Worm (Caenorhabditis elegans) whole organism, L3 larva: ENCODE measurements around the gene ubxn-5.
A peak's percentile ranks its signal among the peaks of the same experiment; 100 is the strongest.

Experiments used
- ZK546.5 ChIP-seq: sonication (generic microtip); optimal IDR thresholded peaks from 2 replicates; lab custom pipeline; 2017; ENCODE audit warnings: missing biosample characterization, missing genetic modification characterization
- aly-2 ChIP-seq: fragments of 150-350 bp; optimal IDR thresholded peaks from 2 replicates; lab custom pipeline; 2014; ENCODE audit warnings: missing biosample characterization, missing genetic modification characterization
- ama-1 ChIP-seq: fragments of 150-350 bp; optimal IDR thresholded peaks from 2 replicates; lab custom pipeline; 2018
- ceh-16 ChIP-seq: sonication (generic microtip); optimal IDR thresholded peaks from 2 replicates; lab custom pipeline; 2017; ENCODE audit warnings: missing biosample characterization, missing genetic modification characterization
- ceh-28 ChIP-seq: fragments of 150-350 bp; optimal IDR thresholded peaks from 2 replicates; lab custom pipeline; 2014; ENCODE audit warnings: missing biosample characterization, missing genetic modification reagents, missing genetic modification characterization
- ceh-82 ChIP-seq: fragments of 150-350 bp; optimal IDR thresholded peaks from 2 replicates; lab custom pipeline; 2014; ENCODE audit warnings: missing biosample characterization, missing genetic modification characterization
- ceh-9 ChIP-seq: sonication (generic microtip); optimal IDR thresholded peaks from 2 replicates; lab custom pipeline; 2018; ENCODE audit warnings: missing biosample characterization, missing genetic modification characterization
- daf-12 ChIP-seq: fragments of 150-350 bp; optimal IDR thresholded peaks from 2 replicates; lab custom pipeline; 2014; ENCODE audit warnings: missing biosample characterization, missing genetic modification reagents, missing genetic modification characterization
- egl-27 ChIP-seq: sonication (generic microtip); optimal IDR thresholded peaks from 4 replicates; lab custom pipeline; 2017; ENCODE audit warnings: missing biosample characterization, missing genetic modification reagents, missing genetic modification characterization
- egl-5 ChIP-seq: fragments of 150-350 bp; optimal IDR thresholded peaks from 2 replicates; lab custom pipeline; 2017; ENCODE audit warnings: missing biosample characterization, missing genetic modification reagents, missing genetic modification characterization, inconsistent platforms
- elt-1 ChIP-seq: fragments of 150-350 bp; optimal IDR thresholded peaks from 2 replicates; lab custom pipeline; 2014; ENCODE audit warnings: missing biosample characterization, missing genetic modification characterization
- elt-2 ChIP-seq: sonication (generic microtip); optimal IDR thresholded peaks from 2 replicates; lab custom pipeline; 2016; ENCODE audit warnings: missing genetic modification reagents, mild to moderate bottlenecking, missing genetic modification characterization, missing compliant biosample characterization
- elt-3 ChIP-seq, 3 experiments: fragments of 150-350 bp in 1 of 3; sonication (generic microtip) in 2 of 3; optimal IDR thresholded peaks; 2 replicates in 2 of 3; 4 replicates in 1 of 3; lab custom pipeline; 2014 to 2017; ENCODE audit warnings: missing biosample characterization in 3 of 3, missing genetic modification characterization in 3 of 3
- eor-1 ChIP-seq, 2 experiments: fragments of 150-350 bp; optimal IDR thresholded peaks; 2 replicates each; lab custom pipeline; 2014 to 2018; ENCODE audit warnings: missing biosample characterization in 2 of 2, missing genetic modification characterization in 2 of 2
- fkh-2 ChIP-seq: fragments of 150-350 bp; optimal IDR thresholded peaks from 2 replicates; lab custom pipeline; 2014; ENCODE audit warnings: missing biosample characterization, missing genetic modification reagents, missing genetic modification characterization
- fos-1 ChIP-seq: fragments of 150-350 bp; optimal IDR thresholded peaks from 2 replicates; lab custom pipeline; 2014; ENCODE audit warnings: missing biosample characterization, missing genetic modification characterization
- hmg-11 ChIP-seq: sonication (generic microtip); optimal IDR thresholded peaks from 2 replicates; lab custom pipeline; 2016; ENCODE audit warnings: missing genetic modification characterization, missing compliant biosample characterization
- jun-1 ChIP-seq: fragments of 150-350 bp; optimal IDR thresholded peaks from 2 replicates; lab custom pipeline; 2014; ENCODE audit warnings: missing biosample characterization, missing genetic modification reagents, missing genetic modification characterization
- lin-15B ChIP-seq: fragments of 150-350 bp; optimal IDR thresholded peaks from 2 replicates; lab custom pipeline; 2014; ENCODE audit warnings: missing biosample characterization, missing genetic modification characterization
- lin-39 ChIP-seq: fragments of 150-350 bp; optimal IDR thresholded peaks from 2 replicates; lab custom pipeline; 2018; ENCODE audit warnings: missing biosample characterization, missing genetic modification reagents, missing genetic modification characterization
- lsy-12 ChIP-seq: sonication (generic microtip); optimal IDR thresholded peaks from 2 replicates; lab custom pipeline; 2016; ENCODE audit warnings: mild to moderate bottlenecking, missing genetic modification characterization, missing compliant biosample characterization
- mdl-1 ChIP-seq: fragments of 150-350 bp; optimal IDR thresholded peaks from 2 replicates; lab custom pipeline; 2014; ENCODE audit warnings: missing biosample characterization, missing genetic modification characterization
- mml-1 ChIP-seq: fragments of 150-350 bp; sonication (generic microtip); optimal IDR thresholded peaks from 3 replicates; lab custom pipeline; 2014; ENCODE audit warnings: missing biosample characterization, missing genetic modification characterization
- nfya-1 ChIP-seq: sonication (generic microtip); optimal IDR thresholded peaks from 2 replicates; lab custom pipeline; 2017; ENCODE audit warnings: missing genetic modification characterization, mild to moderate bottlenecking, missing compliant biosample characterization, antibody characterized with exemption, moderate library complexity; ENCODE audit not compliant: insufficient read depth
- nhr-11 ChIP-seq: fragments of 150-350 bp; optimal IDR thresholded peaks from 2 replicates; lab custom pipeline; 2014; ENCODE audit warnings: missing biosample characterization, missing genetic modification characterization
- nhr-12 ChIP-seq: fragments of 150-350 bp; optimal IDR thresholded peaks from 2 replicates; lab custom pipeline; 2014; ENCODE audit warnings: missing biosample characterization, missing genetic modification characterization
- nhr-23 ChIP-seq: fragments of 150-350 bp; optimal IDR thresholded peaks from 2 replicates; lab custom pipeline; 2014; ENCODE audit warnings: missing biosample characterization, missing genetic modification reagents, missing genetic modification characterization
- nhr-237 ChIP-seq: fragments of 150-350 bp; optimal IDR thresholded peaks from 2 replicates; lab custom pipeline; 2014; ENCODE audit warnings: missing biosample characterization, missing genetic modification characterization
- nhr-25 ChIP-seq: sonication (generic microtip); optimal IDR thresholded peaks from 2 replicates; lab custom pipeline; 2017; ENCODE audit warnings: missing biosample characterization, missing genetic modification characterization
- nhr-28 ChIP-seq: fragments of 150-350 bp; optimal IDR thresholded peaks from 2 replicates; lab custom pipeline; 2014; ENCODE audit warnings: missing biosample characterization, missing genetic modification characterization
- nhr-67 ChIP-seq: fragments of 150-350 bp; optimal IDR thresholded peaks from 2 replicates; lab custom pipeline; 2014; ENCODE audit warnings: missing biosample characterization, missing genetic modification characterization
- nhr-76 ChIP-seq: fragments of 150-350 bp; sonication (generic microtip); optimal IDR thresholded peaks from 5 replicates; lab custom pipeline; 2014; ENCODE audit warnings: missing biosample characterization, missing genetic modification characterization
- pha-4 ChIP-seq: fragments of 150-350 bp; optimal IDR thresholded peaks from 2 replicates; lab custom pipeline; 2014; ENCODE audit warnings: missing biosample characterization, missing genetic modification reagents, missing genetic modification characterization
- pqm-1 ChIP-seq: fragments of 150-350 bp; optimal IDR thresholded peaks from 2 replicates; lab custom pipeline; 2017; ENCODE audit warnings: missing biosample characterization, missing genetic modification characterization, inconsistent platforms
- sea-2 ChIP-seq: fragments of 150-350 bp; sonication (generic microtip); optimal IDR thresholded peaks from 4 replicates; lab custom pipeline; 2014; ENCODE audit warnings: missing biosample characterization, missing genetic modification reagents, missing genetic modification characterization
- skn-1 ChIP-seq: fragments of 150-350 bp; optimal IDR thresholded peaks from 2 replicates; lab custom pipeline; 2014; ENCODE audit warnings: missing biosample characterization, missing genetic modification characterization
- snpc-4 ChIP-seq: fragments of 150-350 bp; optimal IDR thresholded peaks from 2 replicates; lab custom pipeline; 2014; ENCODE audit warnings: missing biosample characterization, missing genetic modification characterization
- tbx-2 ChIP-seq: sonication (generic microtip); optimal IDR thresholded peaks from 2 replicates; lab custom pipeline; 2016; ENCODE audit warnings: mild to moderate bottlenecking, missing genetic modification characterization, missing compliant biosample characterization
- unc-39 ChIP-seq: sonication (generic microtip); optimal IDR thresholded peaks from 4 replicates; lab custom pipeline; 2017; ENCODE audit warnings: missing biosample characterization, missing genetic modification characterization
- unc-62 ChIP-seq: fragments of 150-350 bp; sonication (generic microtip); optimal IDR thresholded peaks from 4 replicates; lab custom pipeline; 2014; ENCODE audit warnings: missing biosample characterization, missing genetic modification reagents, missing genetic modification characterization
- zag-1 ChIP-seq: fragments of 150-350 bp; optimal IDR thresholded peaks from 2 replicates; lab custom pipeline; 2014; ENCODE audit warnings: missing biosample characterization, missing genetic modification characterization
- ztf-11 ChIP-seq: fragments of 150-350 bp; optimal IDR thresholded peaks from 2 replicates; lab custom pipeline; 2014; ENCODE audit warnings: missing biosample characterization, missing genetic modification characterization
- ztf-4 ChIP-seq: fragments of 150-350 bp; optimal IDR thresholded peaks from 2 replicates; lab custom pipeline; 2014; ENCODE audit warnings: missing biosample characterization, missing genetic modification characterization

ubxn-5 gene

DNA sequence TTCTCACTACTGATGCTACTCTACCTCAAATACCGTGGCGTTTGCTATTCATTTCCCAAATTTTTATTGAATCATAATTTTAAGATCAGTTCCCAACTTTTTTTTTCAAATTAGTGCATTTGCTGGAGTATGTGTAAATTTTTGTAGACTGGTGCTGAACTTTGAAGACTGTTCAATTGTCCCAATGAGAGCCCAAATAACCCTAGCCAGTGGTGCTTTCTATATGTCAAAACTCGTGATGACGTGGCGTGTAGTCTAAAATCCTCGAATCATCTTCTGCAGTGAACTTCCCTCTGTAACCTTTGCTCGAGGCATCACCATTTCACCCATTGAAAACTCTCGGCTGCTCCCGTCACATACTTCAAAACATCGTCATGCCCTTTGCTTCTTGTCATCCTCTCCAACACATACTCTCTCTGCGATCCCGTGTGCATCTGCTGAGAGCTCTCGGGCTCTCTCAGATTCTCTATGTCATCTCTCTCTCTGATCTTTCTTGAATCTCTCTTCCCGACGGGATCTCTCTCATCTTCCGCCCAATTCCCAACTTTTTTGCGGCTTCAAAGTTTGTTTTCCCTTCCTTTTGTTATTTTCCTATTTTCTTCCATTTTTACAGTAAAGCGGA lies 29.8 kb downstream of the ubxn-5 start:
- TF ChIP-seq fos-1: no peak
- TF ChIP-seq pha-4 (tag; lab: Kevin White, UChicago): peak; percentile 35
- TF ChIP-seq nhr-76 (tag; lab: Kevin White, UChicago): no peak
- no peak for TF ChIP-seq elt-2
- peak; percentile 43 for TF ChIP-seq nhr-11 (tag; lab: Kevin White, UChicago)

ce11 chrII:10203765-10204164 lies 30.5 kb downstream of the ubxn-5 start:
- TF ChIP-seq mml-1 (no peak), ZK546.5 (tag; lab: Kevin White, UChicago) (no peak), tbx-2 (tag; lab: Kevin White, UChicago) (no peak), fkh-2 (tag; lab: Kevin White, UChicago) (no peak), nhr-25 (tag; lab: Kevin White, UChicago) (peak; percentile 40)

ce11 chrII:10203067-10203466 lies 31.2 kb downstream of the ubxn-5 start:
- TF ChIP-seq egl-5: peak; percentile 26
- peak; percentile 20 for TF ChIP-seq nfya-1 (tag; lab: Kevin White, UChicago)
- no peak for TF ChIP-seq ceh-82

DNA sequence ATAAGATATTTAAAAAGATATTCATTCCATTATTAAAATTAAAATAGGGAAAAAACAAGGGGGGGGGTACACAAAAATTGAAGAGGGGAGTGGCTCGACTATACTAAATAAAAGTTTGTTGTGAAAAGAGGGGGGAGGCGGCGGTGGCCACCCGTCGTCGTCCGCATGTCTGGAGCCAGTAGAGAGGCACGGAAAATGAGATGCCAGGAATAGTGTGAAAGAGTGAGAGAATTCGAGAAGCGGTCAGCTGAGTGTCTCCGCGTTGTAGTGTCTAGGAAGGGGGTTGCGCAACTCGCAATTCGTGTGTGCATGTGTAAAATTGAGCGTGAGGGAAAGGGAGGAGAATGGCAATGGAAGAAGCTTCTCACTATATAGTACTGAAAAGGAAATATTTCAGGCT lies 32.0 kb downstream of the ubxn-5 start:
- TF ChIP-seq nfya-1 (tag; lab: Kevin White, UChicago) (peak; percentile 68), mml-1 (no peak), snpc-4 (tag; lab: Kevin White, UChicago) (peak; percentile 32), pqm-1 (tag; lab: Kevin White, UChicago) (no peak), unc-39 (tag; lab: Kevin White, UChicago) (no peak), ceh-82 (no peak), nhr-11 (tag; lab: Kevin White, UChicago) (no peak), lin-15B (tag; lab: Kevin White, UChicago) (peak; percentile 25), unc-62 (GFP tag; lab: Kevin White, UChicago) (no peak), hmg-11 (tag; lab: Kevin White, UChicago) (peak; percentile 18), jun-1 (no peak)

DNA sequence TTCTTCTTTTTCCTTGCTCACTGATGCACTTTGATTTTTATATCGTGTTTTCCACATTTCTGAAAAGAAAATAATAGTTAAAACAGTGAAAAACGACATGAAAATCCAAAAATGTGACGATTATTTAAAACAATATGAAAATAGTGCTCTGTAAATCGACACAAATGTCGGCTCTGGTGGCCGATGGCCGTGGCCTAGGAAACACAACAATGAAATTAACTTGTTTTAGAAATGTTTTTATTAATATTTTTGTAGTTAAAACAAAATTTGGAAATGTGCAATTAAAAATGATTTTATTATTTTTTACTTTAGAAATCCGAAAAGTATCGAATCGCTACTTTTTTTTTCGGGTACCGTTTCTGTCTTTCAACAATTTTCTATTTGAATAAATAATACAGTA lies 33.5 kb downstream of the ubxn-5 start, which contains the start of gene arv-1:
TSS of gene arv-1 (minus strand) at position 65 of the 400 bp plus-strand sequence.
- peak; percentile 56 for TF ChIP-seq nfya-1 (tag; lab: Kevin White, UChicago)
- TF ChIP-seq jun-1: no peak
- TF ChIP-seq lsy-12 (tag; lab: Kevin White, UChicago): no peak
- TF ChIP-seq unc-39 (tag; lab: Kevin White, UChicago): no peak
- TF ChIP-seq tbx-2 (tag; lab: Kevin White, UChicago): no peak
- peak; percentile 55 for TF ChIP-seq pqm-1 (tag; lab: Kevin White, UChicago)
- no peak for TF ChIP-seq sea-2 (GFP tag; lab: Kevin White, UChicago)
- TF ChIP-seq egl-27 (tag; lab: Kevin White, UChicago): no peak
- TF ChIP-seq nhr-11 (tag; lab: Kevin White, UChicago): no peak
- TF ChIP-seq aly-2 (tag; lab: Kevin White, UChicago): no peak
- TF ChIP-seq nhr-23: peak; percentile 83
- TF ChIP-seq nhr-12 (tag; lab: Kevin White, UChicago): no peak
- no peak for TF ChIP-seq mml-1
- TF ChIP-seq daf-12 (tag; lab: Kevin White, UChicago): no peak
- TF ChIP-seq egl-5: no peak
- no peak for TF ChIP-seq nhr-237 (tag; lab: Kevin White, UChicago)
- peak; percentile 65 for TF ChIP-seq pha-4 (tag; lab: Kevin White, UChicago)
- TF ChIP-seq lin-15B (tag; lab: Kevin White, UChicago): peak; percentile 67
- TF ChIP-seq mdl-1: no peak
- no peak for TF ChIP-seq eor-1 (tag; optimal IDR thresholded peaks at IDR 0.05; lab: Kevin White, UChicago)
- no peak for TF ChIP-seq zag-1 (tag; lab: Kevin White, UChicago)
- TF ChIP-seq ceh-28 (tag; lab: Kevin White, UChicago): no peak
- peak; percentile 62 for TF ChIP-seq snpc-4 (tag; lab: Kevin White, UChicago)
- TF ChIP-seq nhr-67 (tag; lab: Kevin White, UChicago): no peak
- no peak for TF ChIP-seq ztf-4 (tag; lab: Kevin White, UChicago)
- no peak for TF ChIP-seq ZK546.5 (tag; lab: Kevin White, UChicago)
- no peak for TF ChIP-seq elt-1 (tag; lab: Kevin White, UChicago)
- TF ChIP-seq unc-62 (GFP tag; lab: Kevin White, UChicago): no peak
- no peak for TF ChIP-seq lin-39
- no peak for TF ChIP-seq ztf-11 (tag; lab: Kevin White, UChicago)
- no peak for TF ChIP-seq ceh-82
- peak; percentile 15 for TF ChIP-seq elt-2
- no peak for TF ChIP-seq elt-3 (tag; optimal IDR thresholded peaks at IDR 0.05; lab: Kevin White, UChicago)
- no peak for TF ChIP-seq ceh-9
- no peak for TF ChIP-seq skn-1
- no peak for TF ChIP-seq fkh-2 (tag; lab: Kevin White, UChicago)
- TF ChIP-seq ama-1 (lab: Kevin White, UChicago): peak; percentile 32
- no peak for TF ChIP-seq ceh-16 (tag; lab: Kevin White, UChicago)
- no peak for TF ChIP-seq nhr-28
